Worm (Caenorhabditis elegans): ENCODE data around the gene bcmo-1.

The bcmo-1 gene

DNA sequence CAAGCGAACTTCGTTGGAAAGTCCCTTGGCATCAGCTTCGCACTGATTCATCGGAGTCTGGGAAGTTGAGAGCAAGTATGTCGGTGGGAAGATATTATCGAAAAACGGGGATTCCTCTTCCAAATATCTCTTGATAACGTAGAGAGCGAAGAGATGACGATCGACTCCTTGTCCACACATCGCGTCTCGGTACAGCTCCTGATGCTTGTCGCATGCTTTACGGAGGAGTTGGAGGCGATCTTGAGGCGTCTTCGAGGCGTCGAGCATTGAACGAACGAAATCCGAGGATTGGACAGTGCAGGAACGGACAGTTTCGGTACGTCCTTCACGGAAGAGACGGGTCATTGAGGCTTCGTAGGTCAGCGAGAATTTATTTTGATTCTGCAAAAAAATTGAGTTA, 41.0 kb upstream of the bcmo-1 start:
- TF ChIP-seq rpc-1 (optimal IDR thresholded peaks at IDR 0.05) (no peak), rpc-1 (tag; optimal IDR thresholded peaks at IDR 0.05) (no peak), mes-4 (tag; optimal IDR thresholded peaks at IDR 0.05) (no peak), nfyb-1 (GFP tag; IDR thresholded peaks at IDR 0.05) (peak; percentile 55; the same call in 1 of the 2 replicates), zfh-2 (GFP tag; conservative IDR thresholded peaks at IDR 0.05) (peak; percentile 57), B0336.3 (GFP tag; IDR thresholded peaks at IDR 0.05) (0 out of 2 replicates have a peak, but pooled peaks have one; percentile 32), ceh-40 (GFP tag; IDR thresholded peaks at IDR 0.05) (no peak), D2030.7 (GFP tag; IDR thresholded peaks at IDR 0.05) (no peak), F57C9.4 (tag; optimal IDR thresholded peaks at IDR 0.05) (no peak), attf-6 (GFP tag; IDR thresholded peaks at IDR 0.05) (no peak), mcd-1 (GFP tag; IDR thresholded peaks at IDR 0.05) (0 out of 2 replicates have a peak, but pooled peaks have one; percentile 23), attf-5 (GFP tag; optimal IDR thresholded peaks at IDR 0.05) (no peak), nhr-179 (tag; optimal IDR thresholded peaks at IDR 0.05) (no peak), cebp-1 (GFP tag; IDR thresholded peaks at IDR 0.05) (no peak), cebp-1 (tag; optimal IDR thresholded peaks at IDR 0.05) (peak; percentile 8), dox-1 (GFP tag; IDR thresholded peaks at IDR 0.05) (0 out of 2 replicates have a peak, but pooled peaks have one; percentile 19), bed-1 (GFP tag; IDR thresholded peaks at IDR 0.05) (no peak), cebp-2 (GFP tag; IDR thresholded peaks at IDR 0.05) (0 out of 2 replicates have a peak, but pooled peaks have one; percentile 69), ceh-91 (GFP tag; IDR thresholded peaks at IDR 0.05) (no peak), repo-1 (tag; optimal IDR thresholded peaks at IDR 0.05) (no peak)

ce11 chrII:12790392-12790791, 40.1 kb upstream of the bcmo-1 start:
- TF ChIP-seq hrde-1 (tag; optimal IDR thresholded peaks at IDR 0.05; ENCODE audit: borderline replicate concordance), result no peak
- peak; percentile 70 for TF ChIP-seq nfyb-1 (GFP tag; IDR thresholded peaks at IDR 0.05)

DNA sequence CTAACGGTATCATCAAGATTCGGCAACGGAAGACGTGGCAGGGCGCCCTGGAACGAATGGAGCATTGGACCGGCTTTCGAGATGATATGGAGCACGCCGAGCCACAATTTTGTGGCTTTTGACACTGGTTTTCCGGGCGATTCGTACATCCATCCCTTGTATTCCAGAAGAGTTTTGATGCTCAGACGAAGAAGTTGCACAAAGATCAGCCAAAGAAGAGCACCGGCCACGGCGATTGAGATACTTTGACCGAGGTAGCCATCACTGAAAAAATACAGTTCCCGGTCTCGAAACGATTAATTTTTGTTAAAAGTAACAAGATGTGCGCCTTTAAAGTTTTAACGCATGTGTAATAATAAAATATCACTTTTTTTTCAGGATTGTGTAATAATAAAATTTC, 35.3 kb upstream of the bcmo-1 start:
- TF ChIP-seq F55B11.4 (tag; optimal IDR thresholded peaks at IDR 0.05; ENCODE audit: borderline replicate concordance, insufficient read depth) (no peak), xnd-1 (tag; optimal IDR thresholded peaks at IDR 0.05) (no peak), F57A8.1 (GFP tag; optimal IDR thresholded peaks at IDR 0.05) (no peak), bed-1 (GFP tag; IDR thresholded peaks at IDR 0.05) (no peak), ztf-3 (GFP tag; optimal IDR thresholded peaks at IDR 0.05) (no peak), lin-35 (GFP tag; optimal IDR thresholded peaks at IDR 0.05) (no peak), nhr-179 (tag; optimal IDR thresholded peaks at IDR 0.05) (no peak), snpc-1.3 (tag; optimal IDR thresholded peaks at IDR 0.05; ENCODE audit: insufficient read depth) (no peak), attf-6 (GFP tag; IDR thresholded peaks at IDR 0.05) (no peak), bed-2 (GFP tag; IDR thresholded peaks at IDR 0.05) (no peak), chd-7 (tag; optimal IDR thresholded peaks at IDR 0.05) (peak; percentile 19), F37B4.10 (GFP tag; IDR thresholded peaks at IDR 0.05) (0 out of 2 replicates have a peak, but pooled peaks have one; percentile 76), Y56A3A.18 (GFP tag; IDR thresholded peaks at IDR 0.05) (0 out of 2 replicates have a peak, but pooled peaks have one; percentile 45), athp-1 (tag; optimal IDR thresholded peaks at IDR 0.05) (no peak), dpff-1 (tag; optimal IDR thresholded peaks at IDR 0.05) (no peak), snpc-3.4 (tag; optimal IDR thresholded peaks at IDR 0.05) (no peak), Y53G8AR.9 (GFP tag; conservative IDR thresholded peaks at IDR 0.05) (peak; percentile 28; the same call in 1 of the 2 replicates), ceh-40 (GFP tag; IDR thresholded peaks at IDR 0.05) (no peak), ceh-91 (GFP tag; IDR thresholded peaks at IDR 0.05) (no peak), madf-6 (GFP tag; IDR thresholded peaks at IDR 0.05) (no peak; the same call in 1 of the 2 replicates), ccch-3 (GFP tag; optimal IDR thresholded peaks at IDR 0.05) (no peak), nhr-120 (GFP tag; IDR thresholded peaks at IDR 0.05) (no peak), B0336.3 (GFP tag; IDR thresholded peaks at IDR 0.05) (peak; percentile 63), nhr-27 (tag; optimal IDR thresholded peaks at IDR 0.05) (no peak), madf-3 (GFP tag; IDR thresholded peaks at IDR 0.05) (no peak), cebp-1 (GFP tag; IDR thresholded peaks at IDR 0.05) (no peak), cebp-1 (tag; optimal IDR thresholded peaks at IDR 0.05) (peak; percentile 39), ekl-4 (GFP tag; IDR thresholded peaks at IDR 0.05) (no peak), let-607 (tag; optimal IDR thresholded peaks at IDR 0.05) (no peak), efl-1 (GFP tag; optimal IDR thresholded peaks at IDR 0.05) (no peak), egl-18 (GFP tag; IDR thresholded peaks at IDR 0.05) (no peak), egrh-3 (GFP tag; IDR thresholded peaks at IDR 0.05) (no peak)
